Fruit fly (Drosophila melanogaster) whole organism, embryonic: ENCODE results near the gene CG34305.

ENCODE experiments used
- CG10321 ChIP-seq: fragments of 200-800 bp; sonication (Bioruptor generic); IDR thresholded peaks from 2 replicates; pipeline ENCODE4 v1.3.6; 2022; ENCODE audit warnings: missing biosample characterization, missing genetic modification characterization
- CG10431 ChIP-seq: fragments of 200-800 bp; sonication (Bioruptor generic); optimal IDR thresholded peaks from 3 replicates; lab custom pipeline; 2018; ENCODE audit warnings: missing biosample characterization, mild to moderate bottlenecking, missing genetic modification characterization
- CG10543 ChIP-seq: fragments of 200-800 bp; sonication (Bioruptor generic); optimal IDR thresholded peaks from 3 replicates; lab custom pipeline; 2017; ENCODE audit warnings: missing biosample characterization, mild to moderate bottlenecking, missing genetic modification characterization, moderate library complexity
- CG12071 ChIP-seq: fragments of 200-800 bp; sonication (Bioruptor generic); optimal IDR thresholded peaks from 3 replicates; lab custom pipeline; 2018; ENCODE audit warnings: missing biosample characterization, mild to moderate bottlenecking, missing genetic modification characterization
- CG13894 ChIP-seq: fragments of 200-800 bp; sonication (Bioruptor generic); optimal IDR thresholded peaks from 3 replicates; lab custom pipeline; 2018; ENCODE audit warnings: missing biosample characterization, mild to moderate bottlenecking, missing genetic modification characterization, moderate library complexity
- CG15269 ChIP-seq: fragments of 200-800 bp; sonication (Bioruptor generic); optimal IDR thresholded peaks from 2 replicates; lab custom pipeline; 2018; ENCODE audit warnings: missing biosample characterization, mild to moderate bottlenecking, missing genetic modification characterization, moderate library complexity
- CG18011 ChIP-seq: fragments of 200-800 bp; sonication (Bioruptor generic); optimal IDR thresholded peaks from 2 replicates; lab custom pipeline; 2017; ENCODE audit warnings: missing biosample characterization, missing genetic modification characterization, mild to moderate bottlenecking, moderate library complexity, missing genotype
- CG2199 ChIP-seq: fragments of 200-800 bp; sonication (Bioruptor generic); IDR thresholded peaks from 3 replicates; pipeline ENCODE4 v1.3.6; 2022; ENCODE audit warnings: missing biosample characterization, missing genetic modification characterization
- CG30020 ChIP-seq: fragments of 200-800 bp; optimal IDR thresholded peaks from 2 replicates; lab custom pipeline; 2019; ENCODE audit warnings: missing biosample characterization, mild to moderate bottlenecking, missing genetic modification characterization, moderate library complexity
- CG3163 ChIP-seq: fragments of 200-800 bp; sonication (Bioruptor generic); optimal IDR thresholded peaks from 3 replicates; lab custom pipeline; 2016; ENCODE audit warnings: missing biosample characterization, missing genetic modification characterization
- CG33557 ChIP-seq: fragments of 200-800 bp; sonication (Bioruptor generic); optimal IDR thresholded peaks from 2 replicates; lab custom pipeline; 2019; ENCODE audit warnings: missing biosample characterization, mild to moderate bottlenecking, missing genetic modification characterization, moderate library complexity
- CG34376 ChIP-seq: fragments of 200-800 bp; sonication (Bioruptor generic); optimal IDR thresholded peaks from 2 replicates; lab custom pipeline; 2018; ENCODE audit warnings: missing biosample characterization, mild to moderate bottlenecking, missing genetic modification characterization
- CG3838 ChIP-seq: fragments of 200-800 bp; sonication (Bioruptor generic); optimal IDR thresholded peaks from 3 replicates; lab custom pipeline; 2016; ENCODE audit warnings: missing biosample characterization, missing genetic modification characterization
- CG7357 ChIP-seq: fragments of 200-800 bp; sonication (Bioruptor generic); IDR thresholded peaks from 3 replicates; pipeline ENCODE4 v1.3.6; 2022; ENCODE audit warnings: missing biosample characterization, missing genetic modification characterization
- CG7963 ChIP-seq: fragments of 200-800 bp; sonication (Bioruptor generic); IDR thresholded peaks from 3 replicates; pipeline ENCODE4 v1.3.6; 2022; ENCODE audit warnings: missing biosample characterization, missing genetic modification characterization; ENCODE audit not compliant: partially characterized antibody
- CG9437 ChIP-seq: fragments of 200-800 bp; sonication (Bioruptor generic); optimal IDR thresholded peaks from 2 replicates; lab custom pipeline; 2018; ENCODE audit warnings: missing biosample characterization, mild to moderate bottlenecking, missing genetic modification characterization
- Dip3 ChIP-seq: fragments of 200-800 bp; sonication (Bioruptor generic); optimal IDR thresholded peaks from 3 replicates; lab custom pipeline; 2016; ENCODE audit warnings: missing biosample characterization, missing genetic modification characterization
- ERR ChIP-seq: fragments of 200-800 bp; sonication (Bioruptor generic); optimal IDR thresholded peaks from 2 replicates; lab custom pipeline; 2016; ENCODE audit warnings: missing biosample characterization, missing genetic modification characterization
- Ets65A ChIP-seq: fragments of 200-800 bp; sonication (Bioruptor generic); peaks from one replicate; lab custom pipeline; 2016; ENCODE audit warnings: missing biosample characterization, missing genetic modification characterization
- Gsc ChIP-seq: fragments of 200-800 bp; sonication (Bioruptor generic); IDR thresholded peaks from 2 replicates; pipeline ENCODE4 v1.3.6; 2022; ENCODE audit warnings: missing biosample characterization, missing genetic modification characterization
- Hr3 ChIP-seq: fragments of 200-800 bp; sonication (Bioruptor generic); optimal IDR thresholded peaks from 3 replicates; lab custom pipeline; 2016; ENCODE audit warnings: missing biosample characterization, missing genetic modification characterization
- Jarid2 ChIP-seq: fragments of 200-800 bp; sonication (Bioruptor generic); optimal IDR thresholded peaks from 3 replicates; lab custom pipeline; 2017; ENCODE audit warnings: mild to moderate bottlenecking, missing biosample characterization, missing genetic modification reagents, missing genetic modification characterization
- Lpt ChIP-seq: fragments of >200 bp; optimal IDR thresholded peaks from 2 replicates; lab custom pipeline; 2018; ENCODE audit warnings: missing biosample characterization, missing genetic modification characterization
- MESR4 ChIP-seq: fragments of 200-800 bp; sonication (Bioruptor generic); optimal IDR thresholded peaks from 2 replicates; lab custom pipeline; 2018; ENCODE audit warnings: missing biosample characterization, mild to moderate bottlenecking, missing genetic modification characterization, moderate library complexity
- Mad ChIP-seq: fragments of 200-800 bp; sonication (Bioruptor generic); optimal IDR thresholded peaks from 2 replicates; lab custom pipeline; 2016; ENCODE audit warnings: missing biosample characterization, missing genetic modification characterization
- Oaz ChIP-seq: fragments of 200-800 bp; sonication (Bioruptor generic); IDR thresholded peaks from 2 replicates; pipeline ENCODE4 v1.3.6; 2022; ENCODE audit warnings: missing biosample characterization, missing genetic modification characterization
- PHDP ChIP-seq: fragments of 200-800 bp; sonication (Bioruptor generic); optimal IDR thresholded peaks from 3 replicates; lab custom pipeline; 2018; ENCODE audit warnings: missing biosample characterization, mild to moderate bottlenecking, missing genetic modification characterization, moderate library complexity
- Rfx ChIP-seq: fragments of 200-800 bp; sonication (Bioruptor generic); IDR thresholded peaks from 2 replicates; pipeline ENCODE4 v1.3.6; 2022; ENCODE audit warnings: missing biosample characterization, missing genetic modification characterization
- Rx ChIP-seq: fragments of 200-800 bp; sonication (Bioruptor generic); IDR thresholded peaks from 2 replicates; pipeline ENCODE4 v1.3.6; 2022; ENCODE audit warnings: missing biosample characterization, missing genetic modification characterization
- Sox100B ChIP-seq: fragments of 200-800 bp; sonication (Bioruptor generic); optimal IDR thresholded peaks from 3 replicates; lab custom pipeline; 2018; ENCODE audit warnings: missing biosample characterization, mild to moderate bottlenecking, missing genetic modification characterization
- ato ChIP-seq: fragments of 200-800 bp; sonication (Bioruptor generic); IDR thresholded peaks from 2 replicates; pipeline ENCODE4 v1.3.6; 2022; ENCODE audit warnings: missing biosample characterization, missing genetic modification characterization; ENCODE audit not compliant: partially characterized antibody
- cas ChIP-seq: fragments of 200-800 bp; sonication (Bioruptor generic); IDR thresholded peaks from 2 replicates; pipeline ENCODE4 v1.3.6; 2022; ENCODE audit warnings: missing biosample characterization, missing genetic modification characterization
- chinmo ChIP-seq: fragments of 200-800 bp; sonication (Bioruptor generic); IDR thresholded peaks from 4 replicates; pipeline ENCODE4 v1.3.6; 2022; ENCODE audit warnings: missing biosample characterization, missing genetic modification characterization; ENCODE audit not compliant: partially characterized antibody
- ci ChIP-seq: fragments of 200-800 bp; sonication (Bioruptor generic); IDR thresholded peaks from 3 replicates; pipeline ENCODE4 v1.3.6; 2022; ENCODE audit warnings: missing biosample characterization, missing genetic modification characterization
- ewg ChIP-seq: fragments of 200-800 bp; sonication (Bioruptor generic); optimal IDR thresholded peaks from 3 replicates; lab custom pipeline; 2017; ENCODE audit warnings: mild to moderate bottlenecking, missing biosample characterization, missing genetic modification reagents, missing genetic modification characterization
- fd102C ChIP-seq: fragments of 200-800 bp; sonication (Bioruptor generic); optimal IDR thresholded peaks from 2 replicates; lab custom pipeline; 2018; ENCODE audit warnings: missing biosample characterization, mild to moderate bottlenecking, missing genetic modification characterization, moderate library complexity
- hb ChIP-seq: fragments of 200-800 bp; sonication (Bioruptor generic); IDR thresholded peaks from 3 replicates; pipeline ENCODE4 v1.3.6; 2022; ENCODE audit warnings: missing biosample characterization, missing genetic modification characterization; ENCODE audit not compliant: partially characterized antibody
- klu ChIP-seq: fragments of 200-800 bp; sonication (Bioruptor generic); IDR thresholded peaks from 2 replicates; pipeline ENCODE4 v1.3.6; 2022; ENCODE audit warnings: missing biosample characterization, missing genetic modification characterization
- lbe ChIP-seq: fragments of 200-800 bp; sonication (Bioruptor generic); optimal IDR thresholded peaks from 2 replicates; lab custom pipeline; 2016; ENCODE audit warnings: missing biosample characterization, mild to moderate bottlenecking, missing genetic modification characterization
- lilli ChIP-seq: fragments of 200-800 bp; sonication (Bioruptor generic); optimal IDR thresholded peaks from 3 replicates; lab custom pipeline; 2016; ENCODE audit warnings: missing biosample characterization, missing genetic modification characterization
- lola ChIP-seq, 3 experiments: fragments of >200 bp in 2 of 3; fragments of 200-800 bp in 1 of 3; sonication (Bioruptor generic) in 1 of 3; optimal IDR thresholded peaks; 2 replicates each; lab custom pipeline; 2017 to 2019; ENCODE audit warnings: missing biosample characterization in 3 of 3, missing genetic modification characterization in 3 of 3, mild to moderate bottlenecking in 1 of 3, moderate library complexity in 1 of 3
- onecut ChIP-seq: fragments of 200-800 bp; sonication (Bioruptor generic); IDR thresholded peaks from 2 replicates; pipeline ENCODE4 v1.3.6; 2022; ENCODE audit warnings: missing biosample characterization, missing genetic modification characterization
- otp ChIP-seq: fragments of 200-800 bp; sonication (Bioruptor generic); IDR thresholded peaks from 3 replicates; pipeline ENCODE4, ENCODE4 v1.3.6; 2022; ENCODE audit warnings: missing biosample characterization, missing genetic modification characterization
- pzg ChIP-seq: fragments of 200-800 bp; sonication (Bioruptor generic); optimal IDR thresholded peaks from 3 replicates; lab custom pipeline; 2018; ENCODE audit warnings: missing biosample characterization, mild to moderate bottlenecking, missing genetic modification characterization, moderate library complexity
- scrt ChIP-seq: fragments of 200-800 bp; sonication (Bioruptor generic); optimal IDR thresholded peaks from 2 replicates; lab custom pipeline; 2018; ENCODE audit warnings: missing biosample characterization, mild to moderate bottlenecking, missing genetic modification characterization, moderate library complexity
- sens-2 ChIP-seq: fragments of 200-800 bp; sonication (Bioruptor generic); IDR thresholded peaks from 2 replicates; pipeline ENCODE4 v1.3.6; 2022; ENCODE audit warnings: missing biosample characterization, missing genetic modification characterization
- wdn ChIP-seq: fragments of 200-800 bp; sonication (Bioruptor generic); IDR thresholded peaks from 2 replicates; pipeline ENCODE4 v1.3.6; 2022; ENCODE audit warnings: missing biosample characterization, missing genetic modification characterization
- wor ChIP-seq: fragments of 200-800 bp; sonication (Bioruptor generic); IDR thresholded peaks from 2 replicates; pipeline ENCODE4 v1.3.6; 2022; ENCODE audit warnings: missing biosample characterization, missing genetic modification characterization

Gene CG34305

DNA sequence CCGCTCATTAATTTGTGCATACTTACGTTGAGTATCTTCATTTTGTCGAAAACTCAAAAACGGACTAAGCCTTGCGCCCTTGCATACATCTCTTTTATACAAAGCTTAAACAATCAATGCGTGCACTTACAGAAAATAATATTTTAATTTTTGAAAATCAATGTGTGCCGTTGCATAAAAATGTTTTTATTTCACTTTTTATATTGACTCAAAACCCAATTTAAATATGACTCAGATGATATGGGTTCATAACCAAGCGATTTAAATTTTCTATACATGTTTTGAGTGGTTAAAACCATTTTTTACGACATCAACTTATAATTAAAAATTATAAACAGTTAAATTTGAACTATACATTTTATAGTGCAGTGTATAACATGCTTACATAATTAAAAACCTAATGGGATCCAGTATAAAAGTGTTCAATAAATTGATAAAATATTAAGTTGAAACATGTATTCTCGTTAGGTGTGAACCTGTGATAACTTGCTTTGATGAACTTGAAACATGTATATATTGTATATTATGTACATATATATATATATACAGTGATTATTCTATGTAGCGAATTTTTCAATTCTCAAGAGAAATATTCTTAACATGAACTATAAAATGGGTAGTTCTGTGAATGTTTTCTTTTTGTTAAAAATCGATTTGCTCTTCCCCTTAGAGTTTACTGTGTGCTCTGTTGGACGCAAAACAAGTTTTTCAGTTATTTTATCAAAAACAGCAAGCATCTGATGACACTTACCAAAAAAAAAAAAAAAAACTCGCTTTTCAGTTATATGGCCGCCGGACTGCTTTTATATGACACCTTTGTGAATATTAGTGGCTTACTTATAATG is at the start of gene CG34305 (continued):
- TF ChIP-seq Lpt (GFP tag; lab: Kevin White, UChicago) (no peak), CG18011 (no peak), MESR4 (GFP tag; lab: Kevin White, UChicago) (no peak), ato (GFP tag; lab: Robert Waterston, UW) (no peak), Mad (no peak), Gsc (no peak), CG30020 (tag; lab: Kevin White, UChicago) (no peak), sens-2 (no peak), wdn (GFP tag; lab: Robert Waterston, UW) (no peak), CG33557 (GFP tag; lab: Kevin White, UChicago) (no peak), pzg (GFP tag; lab: Kevin White, UChicago) (no peak), onecut (GFP tag; lab: Robert Waterston, UW) (peak; percentile 89), CG2199 (GFP tag; lab: Robert Waterston, UW) (0 out of 3 replicates have a peak, but pooled peaks have one; percentile 51), Rfx (peak; percentile 68), lilli (GFP tag; lab: Kevin White, UChicago) (peak; percentile 4)

DNA sequence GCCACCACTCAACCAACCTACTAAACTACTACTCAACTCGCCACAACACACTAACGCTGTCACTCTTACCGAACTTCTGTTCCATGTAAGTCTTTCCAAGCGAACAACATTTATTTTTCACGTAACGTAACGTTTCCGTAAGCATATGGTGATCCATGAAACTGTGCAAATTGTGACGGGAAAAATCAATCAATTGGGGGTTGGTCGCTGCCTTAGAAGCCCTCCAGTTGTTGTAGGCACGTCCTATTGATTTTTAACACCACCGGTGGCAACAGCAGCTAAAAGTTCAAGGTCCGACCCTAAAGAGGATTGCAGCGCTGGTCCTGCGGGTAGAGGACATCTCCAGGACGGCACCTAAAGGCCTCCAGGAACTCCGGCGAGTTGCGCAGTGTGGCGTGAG is 49.2 kb upstream of the CG34305 start:
- TF ChIP-seq Jarid2 (GFP tag; lab: Kevin White, UChicago) (no peak), PHDP (tag; lab: Kevin White, UChicago) (no peak), lola (GFP tag; optimal IDR thresholded peaks at IDR 0.05; lab: Kevin White, UChicago) (no peak), Rx (GFP tag; lab: Robert Waterston, UW) (no peak), lbe (GFP tag; lab: Kevin White, UChicago) (no peak), CG3163 (no peak), otp (no peak), MESR4 (GFP tag; lab: Kevin White, UChicago) (no peak), Sox100B (no peak), Ets65A (GFP tag; lab: Kevin White, UChicago) (peak; percentile 71), CG7963 (GFP tag; lab: Robert Waterston, UW) (no peak), CG7357 (GFP tag; lab: Robert Waterston, UW) (no peak), CG10321 (no peak), ci (GFP tag; lab: Robert Waterston, UW) (no peak), chinmo (GFP tag; lab: Robert Waterston, UW) (no peak), Dip3 (no peak), CG9437 (GFP tag; lab: Kevin White, UChicago) (peak; percentile 58), cas (GFP tag; lab: Robert Waterston, UW) (no peak), scrt (GFP tag; lab: Kevin White, UChicago) (no peak), CG15269 (tag; lab: Kevin White, UChicago) (no peak), hb (GFP tag; lab: Robert Waterston, UW) (no peak), onecut (GFP tag; lab: Robert Waterston, UW) (peak; percentile 94), CG10431 (peak; percentile 43), wor (GFP tag; lab: Robert Waterston, UW) (no peak)

DNA sequence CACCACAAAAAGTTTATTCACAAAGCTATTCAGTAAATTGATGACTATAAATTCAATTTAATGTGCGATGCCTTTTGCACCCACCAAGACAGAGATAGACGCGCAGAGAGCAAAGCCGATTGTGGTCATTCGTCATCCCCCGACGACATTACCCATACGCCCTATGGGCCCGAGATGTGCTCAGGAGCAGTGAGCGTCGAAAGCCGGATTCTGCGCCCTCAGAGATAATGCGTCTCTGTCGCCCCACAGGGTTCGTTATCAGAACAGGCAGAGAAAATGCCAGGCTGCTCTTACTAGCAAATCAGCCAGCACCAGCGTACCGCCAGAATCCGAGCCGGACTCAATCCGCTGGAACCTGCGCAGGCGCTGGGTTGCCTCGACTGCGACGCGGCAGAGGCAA is 48.3 kb upstream of the CG34305 start:
- no peak for TF ChIP-seq Hr3
- TF ChIP-seq ewg, result peak; percentile 98
- TF ChIP-seq CG10543 (GFP tag; lab: Kevin White, UChicago), result peak; percentile 53
- no peak for TF ChIP-seq fd102C (GFP tag; lab: Kevin White, UChicago)
- TF ChIP-seq Oaz (GFP tag; lab: Robert Waterston, UW), result no peak
- TF ChIP-seq chinmo (GFP tag; lab: Robert Waterston, UW), result 0 out of 4 replicates have a peak, but pooled peaks have one; percentile 28
- TF ChIP-seq klu (GFP tag; lab: Robert Waterston, UW), result no peak
- TF ChIP-seq CG34376, result peak; percentile 9
- peak; percentile 13 for TF ChIP-seq CG13894 (tag; lab: Kevin White, UChicago)
- TF ChIP-seq ERR, result no peak
- TF ChIP-seq CG3838, result no peak
- TF ChIP-seq CG12071, result no peak
